Fruit fly (Drosophila melanogaster) whole organism, embryonic: ENCODE data around the gene Caper.
A peak's percentile ranks its signal among the peaks of the same experiment; 100 is the strongest.

ENCODE experiments used
- B-H2 ChIP-seq: fragments of 200-800 bp; sonication (Bioruptor generic); optimal IDR thresholded peaks from 2 replicates; lab custom pipeline; 2018; ENCODE audit warnings: missing biosample characterization, mild to moderate bottlenecking, missing genetic modification characterization
- CG10147 ChIP-seq: fragments of 200-800 bp; sonication (Bioruptor generic); optimal IDR thresholded peaks from 2 replicates; lab custom pipeline; 2019; ENCODE audit warnings: missing biosample characterization, mild to moderate bottlenecking, missing genetic modification characterization, moderate library complexity
- CG10366 ChIP-seq: fragments of 200-800 bp; sonication (Bioruptor generic); IDR thresholded peaks from 2 replicates; pipeline ENCODE4 v1.3.6; 2022; ENCODE audit warnings: missing biosample characterization, missing genetic modification characterization
- CG10654 ChIP-seq: fragments of 200-800 bp; sonication (Bioruptor generic); optimal IDR thresholded peaks from 2 replicates; lab custom pipeline; 2016; ENCODE audit warnings: missing biosample characterization, missing genetic modification characterization
- CG11247 ChIP-seq: fragments of 200-800 bp; sonication (Bioruptor generic); IDR thresholded peaks from 2 replicates; pipeline ENCODE4 v1.3.6; 2022; ENCODE audit warnings: missing biosample characterization, missing genetic modification characterization
- CG11504 ChIP-seq: fragments of 200-800 bp; sonication (Bioruptor generic); optimal IDR thresholded peaks from 3 replicates; lab custom pipeline; 2019; ENCODE audit warnings: missing biosample characterization, mild to moderate bottlenecking, missing genetic modification characterization, moderate library complexity
- CG11696 ChIP-seq: fragments of 200-800 bp; sonication (Bioruptor generic); IDR thresholded peaks from 2 replicates; pipeline ENCODE4 v1.3.6; 2022; ENCODE audit warnings: missing biosample characterization, missing genetic modification characterization
- CG12391 ChIP-seq: fragments of 200-800 bp; sonication (Bioruptor generic); optimal IDR thresholded peaks from 3 replicates; lab custom pipeline; 2018; ENCODE audit warnings: missing biosample characterization, mild to moderate bottlenecking, missing genetic modification characterization, moderate library complexity
- CG12942 ChIP-seq: fragments of 200-800 bp; sonication (Bioruptor generic); optimal IDR thresholded peaks from 3 replicates; lab custom pipeline; 2016; ENCODE audit warnings: missing biosample characterization, missing genetic modification characterization
- CG13287 ChIP-seq: fragments of 200-800 bp; sonication (Bioruptor generic); IDR thresholded peaks from 2 replicates; pipeline ENCODE4 v1.3.6; 2022; ENCODE audit warnings: missing biosample characterization, missing genetic modification characterization; ENCODE audit not compliant: partially characterized antibody
- CG14014 ChIP-seq: fragments of 200-800 bp; sonication (Bioruptor generic); IDR thresholded peaks from 2 replicates; pipeline ENCODE4 v1.3.6; 2022; ENCODE audit warnings: missing biosample characterization, missing genetic modification characterization
- CG14860 ChIP-seq: fragments of 200-800 bp; sonication (Bioruptor generic); IDR thresholded peaks from 3 replicates; pipeline ENCODE4 v1.3.6; 2022; ENCODE audit warnings: missing biosample characterization, missing genetic modification characterization; ENCODE audit not compliant: partially characterized antibody
- CG1529 ChIP-seq: fragments of 200-800 bp; sonication (Bioruptor generic); optimal IDR thresholded peaks from 3 replicates; lab custom pipeline; 2018; ENCODE audit warnings: missing biosample characterization, missing genetic modification characterization
- CG15479 ChIP-seq: fragments of 200-800 bp; sonication (Bioruptor generic); optimal IDR thresholded peaks from 3 replicates; lab custom pipeline; 2019; ENCODE audit warnings: missing biosample characterization, mild to moderate bottlenecking, missing genetic modification characterization, moderate library complexity
- CG17186 ChIP-seq: fragments of 200-800 bp; sonication (Bioruptor generic); optimal IDR thresholded peaks from 3 replicates; lab custom pipeline; 2017; ENCODE audit warnings: missing biosample characterization, missing genetic modification reagents, missing genetic modification characterization
- CG31441 ChIP-seq: fragments of 200-800 bp; sonication (Bioruptor generic); IDR thresholded peaks from 2 replicates; pipeline ENCODE4 v1.3.6; 2022; ENCODE audit warnings: missing biosample characterization, missing genetic modification characterization
- CG34224 ChIP-seq: fragments of 200-800 bp; sonication (Bioruptor generic); IDR thresholded peaks from 3 replicates; pipeline ENCODE4 v1.3.6; 2022; ENCODE audit warnings: missing biosample characterization, missing genetic modification characterization; ENCODE audit not compliant: partially characterized antibody
- CG4820 ChIP-seq: fragments of 200-800 bp; sonication (Bioruptor generic); optimal IDR thresholded peaks from 3 replicates; lab custom pipeline; 2016; ENCODE audit warnings: missing biosample characterization, missing genetic modification characterization
- CG6689 ChIP-seq: fragments of 200-800 bp; sonication (Bioruptor generic); IDR thresholded peaks from 2 replicates; pipeline ENCODE4 v1.3.6; 2022; ENCODE audit warnings: missing biosample characterization, missing genetic modification characterization
- CG7786 ChIP-seq: fragments of 200-800 bp; sonication (Bioruptor generic); optimal IDR thresholded peaks from 2 replicates; lab custom pipeline; 2016; ENCODE audit warnings: missing biosample characterization, missing genetic modification characterization
- CG8089 ChIP-seq: fragments of 200-800 bp; sonication (Bioruptor generic); optimal IDR thresholded peaks from 3 replicates; lab custom pipeline; 2016; ENCODE audit warnings: missing biosample characterization, missing genetic modification characterization
- D ChIP-seq, 2 experiments: fragments of 200-800 bp in 1 of 2; fragments of >200 bp in 1 of 2; sonication (Bioruptor generic) in 1 of 2; optimal IDR thresholded peaks; 2 replicates in 1 of 2; 3 replicates in 1 of 2; lab custom pipeline; 2017; ENCODE audit warnings: mild to moderate bottlenecking in 1 of 2, missing biosample characterization in 1 of 2, missing genetic modification characterization in 1 of 2, missing genetic modification reagents in 1 of 2
- Elba2 ChIP-seq: fragments of 200-800 bp; sonication (Bioruptor generic); optimal IDR thresholded peaks from 3 replicates; lab custom pipeline; 2016; ENCODE audit warnings: missing biosample characterization, missing genetic modification characterization
- Hand ChIP-seq: fragments of 200-800 bp; sonication (Bioruptor generic); optimal IDR thresholded peaks from 2 replicates; lab custom pipeline; 2017; ENCODE audit warnings: mild to moderate bottlenecking, missing biosample characterization, missing genetic modification reagents, missing genetic modification characterization
- HmgZ ChIP-seq: fragments of 200-800 bp; sonication (Bioruptor generic); optimal IDR thresholded peaks from 2 replicates; lab custom pipeline; 2018; ENCODE audit warnings: missing biosample characterization, mild to moderate bottlenecking, missing genetic modification characterization
- Mad ChIP-seq: fragments of 200-800 bp; sonication (Bioruptor generic); optimal IDR thresholded peaks from 2 replicates; lab custom pipeline; 2016; ENCODE audit warnings: missing biosample characterization, missing genetic modification characterization
- Max ChIP-seq: fragments of 200-800 bp; sonication (Bioruptor generic); optimal IDR thresholded peaks from 2 replicates; lab custom pipeline; 2016; ENCODE audit warnings: missing biosample characterization, mild to moderate bottlenecking, missing genetic modification characterization
- Med ChIP-seq: fragments of 200-800 bp; sonication (Bioruptor generic); peaks from one replicate; lab custom pipeline; 2016; ENCODE audit warnings: missing biosample characterization, missing genetic modification characterization, mild to moderate bottlenecking, inconsistent platforms, moderate library complexity
- Six4 ChIP-seq: fragments of 200-800 bp; sonication (Bioruptor generic); optimal IDR thresholded peaks from 2 replicates; lab custom pipeline; 2016; ENCODE audit warnings: missing biosample characterization, missing genetic modification characterization
- Trl ChIP-seq, 3 experiments: fragments of >200 bp in 2 of 3; fragments of 200-800 bp in 1 of 3; sonication (Bioruptor generic) in 1 of 3; optimal IDR thresholded peaks; 2 replicates in 1 of 3; 3 replicates in 2 of 3; lab custom pipeline; 2016 to 2017; ENCODE audit warnings: missing biosample characterization in 1 of 3, missing genetic modification characterization in 1 of 3
- ara ChIP-seq: fragments of 200-800 bp; sonication (Bioruptor generic); IDR thresholded peaks from 2 replicates; pipeline ENCODE4 v1.3.6; 2022; ENCODE audit warnings: missing biosample characterization, missing genetic modification characterization
- az2 ChIP-seq: fragments of 200-800 bp; sonication (Bioruptor generic); optimal IDR thresholded peaks from 3 replicates; lab custom pipeline; 2016; ENCODE audit warnings: missing biosample characterization, missing genetic modification characterization
- bcd ChIP-seq: fragments of 200-800 bp; sonication (Bioruptor generic); optimal IDR thresholded peaks from 2 replicates; lab custom pipeline; 2017; ENCODE audit warnings: missing biosample characterization, mild to moderate bottlenecking, missing genetic modification characterization
- chn ChIP-seq: fragments of 200-800 bp; sonication (Bioruptor generic); optimal IDR thresholded peaks from 2 replicates; lab custom pipeline; 2016; ENCODE audit warnings: missing biosample characterization, missing genetic modification characterization
- croc ChIP-seq: fragments of 200-800 bp; sonication (Bioruptor generic); conservative IDR thresholded peaks from 3 replicates; pipeline ENCODE4 v1.3.6; 2022; ENCODE audit warnings: missing biosample characterization, missing genetic modification characterization
- dpn ChIP-seq, 2 experiments: fragments of 200-800 bp; sonication (Bioruptor generic); optimal IDR thresholded peaks; 3 replicates each; lab custom pipeline; 2016; ENCODE audit warnings: missing biosample characterization in 2 of 2, missing genetic modification characterization in 2 of 2
- ems ChIP-seq: fragments of 200-800 bp; sonication (Bioruptor generic); optimal IDR thresholded peaks from 3 replicates; lab custom pipeline; 2016; ENCODE audit warnings: missing biosample characterization, missing genetic modification characterization
- ewg ChIP-seq: fragments of 200-800 bp; sonication (Bioruptor generic); optimal IDR thresholded peaks from 3 replicates; lab custom pipeline; 2017; ENCODE audit warnings: mild to moderate bottlenecking, missing biosample characterization, missing genetic modification reagents, missing genetic modification characterization
- gfzf ChIP-seq: fragments of 200-800 bp; sonication (Bioruptor generic); optimal IDR thresholded peaks from 2 replicates; lab custom pipeline; 2016; ENCODE audit warnings: missing biosample characterization, mild to moderate bottlenecking, missing genetic modification characterization, moderate library complexity
- gro ChIP-seq: fragments of 200-800 bp; sonication (Bioruptor generic); optimal IDR thresholded peaks from 2 replicates; lab custom pipeline; 2016; ENCODE audit warnings: missing biosample characterization, missing genetic modification characterization
- lbe ChIP-seq: fragments of 200-800 bp; sonication (Bioruptor generic); optimal IDR thresholded peaks from 2 replicates; lab custom pipeline; 2016; ENCODE audit warnings: missing biosample characterization, mild to moderate bottlenecking, missing genetic modification characterization
- ranshi ChIP-seq: fragments of 200-800 bp; sonication (Bioruptor generic); IDR thresholded peaks from 2 replicates; pipeline ENCODE4 v1.3.6; 2022; ENCODE audit warnings: missing biosample characterization, missing genetic modification characterization
- row ChIP-seq: fragments of 200-800 bp; sonication (Bioruptor generic); IDR thresholded peaks from 3 replicates; pipeline ENCODE4 v1.3.6; 2022; ENCODE audit warnings: missing biosample characterization, missing genetic modification characterization
- slbo ChIP-seq: fragments of 200-800 bp; sonication (Bioruptor generic); IDR thresholded peaks from 2 replicates; pipeline ENCODE4 v1.3.6; 2022; ENCODE audit warnings: missing biosample characterization, missing genetic modification characterization
- tin ChIP-seq: fragments of 200-800 bp; sonication (Bioruptor generic); optimal IDR thresholded peaks from 3 replicates; lab custom pipeline; 2016; ENCODE audit warnings: missing biosample characterization, missing genetic modification characterization
- ttk ChIP-seq: fragments of 200-800 bp; sonication (Bioruptor generic); IDR thresholded peaks from 2 replicates; pipeline ENCODE4 v2.1.2; 2022; ENCODE audit warnings: missing biosample characterization, missing genetic modification characterization
- yki ChIP-seq: fragments of >200 bp; optimal IDR thresholded peaks from 3 replicates; lab custom pipeline; 2018
- zfh1 ChIP-seq: fragments of 200-800 bp; sonication (Bioruptor generic); IDR thresholded peaks from 3 replicates; pipeline ENCODE4 v1.3.6; 2022; ENCODE audit warnings: missing biosample characterization, missing genetic modification characterization
- zfh2 ChIP-seq: fragments of 200-800 bp; sonication (Bioruptor generic); optimal IDR thresholded peaks from 2 replicates; lab custom pipeline; 2016; ENCODE audit warnings: missing biosample characterization, missing genetic modification characterization

The Caper gene

DNA sequence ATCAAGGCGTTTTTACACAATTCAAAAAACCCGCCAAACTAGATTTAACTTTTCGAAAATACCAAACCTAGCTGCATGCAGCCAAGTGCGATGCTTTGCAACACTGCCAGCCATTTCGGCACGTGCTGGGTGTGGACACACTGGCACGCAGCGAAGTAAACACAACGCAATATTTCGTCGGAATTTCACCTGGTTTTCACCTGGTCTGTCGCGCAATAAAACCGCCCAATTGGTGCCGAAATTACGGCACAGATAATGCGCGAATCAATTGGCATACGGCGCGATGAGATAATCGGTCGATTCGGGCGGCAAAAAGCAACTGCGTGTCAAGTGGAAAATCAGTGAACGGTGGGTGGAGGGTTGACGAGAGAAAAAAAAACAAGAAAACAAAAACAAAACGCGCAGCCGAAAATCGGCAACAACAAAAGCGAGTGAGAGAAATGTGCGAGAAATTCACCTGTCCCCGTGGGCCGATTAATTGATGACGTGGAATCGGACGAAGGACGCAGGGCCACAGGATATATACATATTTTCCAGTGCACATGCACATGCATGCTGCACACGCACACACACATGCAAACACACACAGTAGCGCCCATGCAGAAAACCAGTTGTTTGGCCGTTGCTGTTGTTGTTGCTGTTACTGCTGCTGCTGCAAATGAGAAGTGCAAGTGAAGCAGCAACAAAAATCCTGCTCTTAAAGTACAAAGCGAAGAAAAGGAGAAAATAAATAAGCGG, 23.8 kb downstream of the Caper start, which contains the start of gene Mnn1 (continued):
- TF ChIP-seq Six4 (GFP tag; lab: Kevin White, UChicago) (peak; percentile 1), ttk (GFP tag; lab: Robert Waterston, UW) (no peak), CG15479 (peak; percentile 87), HmgZ (tag; lab: Kevin White, UChicago) (peak; percentile 89), Mad (GFP tag; lab: Kevin White, UChicago) (peak; percentile 4), gfzf (peak; percentile 84), CG11696 (GFP tag; lab: Robert Waterston, UW) (no peak), ara (no peak), az2 (GFP tag; lab: Kevin White, UChicago) (peak; percentile 31), CG12942 (GFP tag; lab: Kevin White, UChicago) (peak; percentile 41), CG17186 (GFP tag; lab: Kevin White, UChicago) (peak; percentile 66), Trl (optimal IDR thresholded peaks at IDR 0.05; lab: Kevin White, UChicago) (no peak), Trl (GFP tag; optimal IDR thresholded peaks at IDR 0.05; lab: Kevin White, UChicago) (peak; percentile 40), gro (GFP tag; lab: Kevin White, UChicago) (peak; percentile 49), chn (GFP tag; lab: Kevin White, UChicago) (peak; percentile 67), dpn (GFP tag; optimal IDR thresholded peaks at IDR 0.05; lab: Kevin White, UChicago) (peak; percentile 55 to 66), CG31441 (GFP tag; lab: Robert Waterston, UW) (no peak), ewg (GFP tag; lab: Kevin White, UChicago) (no peak), slbo (GFP tag; lab: Robert Waterston, UW) (peak; percentile 56), CG10654 (no peak), zfh1 (GFP tag; lab: Robert Waterston, UW) (0 out of 3 replicates have a peak, but pooled peaks have one; percentile 49), CG8089 (peak; percentile 10), CG1529 (GFP tag; lab: Kevin White, UChicago) (no peak), ranshi (GFP tag; lab: Robert Waterston, UW) (no peak; the same call in 1 of the 2 replicates), tin (GFP tag; lab: Kevin White, UChicago) (peak; percentile 13), ems (GFP tag; lab: Kevin White, UChicago) (peak; percentile 65), CG10366 (GFP tag; lab: Robert Waterston, UW) (no peak), lbe (GFP tag; lab: Kevin White, UChicago) (peak; percentile 27), CG13287 (GFP tag; lab: Robert Waterston, UW) (peak; percentile 66), Hand (GFP tag; lab: Kevin White, UChicago) (no peak), Med (GFP tag; lab: Kevin White, UChicago) (peak; percentile 96), CG6689 (GFP tag; lab: Robert Waterston, UW) (no peak), D (optimal IDR thresholded peaks at IDR 0.05; lab: Kevin White, UChicago) (peak; percentile 86), D (GFP tag; optimal IDR thresholded peaks at IDR 0.05; lab: Kevin White, UChicago) (no peak), CG14860 (no peak), CG14014 (GFP tag; lab: Robert Waterston, UW) (0 out of 2 replicates have a peak, but pooled peaks have one; percentile 29), bcd (GFP tag; lab: Kevin White, UChicago) (no peak), CG34224 (GFP tag; lab: Robert Waterston, UW) (0 out of 3 replicates have a peak, but pooled peaks have one; percentile 26), CG4820 (peak; percentile 10), Elba2 (GFP tag; lab: Kevin White, UChicago) (peak; percentile 96), row (GFP tag; lab: Robert Waterston, UW) (peak; percentile 16; the same call in 1 of the 3 replicates), yki (lab: Kevin White, UChicago) (no peak), CG11247 (GFP tag; lab: Robert Waterston, UW) (0 out of 2 replicates have a peak, but pooled peaks have one; percentile 5), croc (no peak), zfh2 (GFP tag; lab: Kevin White, UChicago) (peak; percentile 63), CG11504 (tag; lab: Kevin White, UChicago) (peak; percentile 91), CG7786 (GFP tag; lab: Kevin White, UChicago) (peak; percentile 58), Max (peak; percentile 93), B-H2 (GFP tag; lab: Kevin White, UChicago) (peak; percentile 76), CG12391 (tag; lab: Kevin White, UChicago) (peak; percentile 21), CG10147 (no peak)
